Worm (Caenorhabditis elegans) whole organism, L1 larva: ENCODE measurements around the gene F21C10.1.

Experiments used
- C16A3.4 ChIP-seq: fragments of 150-350 bp; optimal IDR thresholded peaks from 2 replicates; lab custom pipeline; 2014; ENCODE audit warnings: missing biosample characterization, missing genetic modification characterization
- F16B12.6 ChIP-seq: fragments of 150-350 bp; optimal IDR thresholded peaks from 2 replicates; lab custom pipeline; 2014; ENCODE audit warnings: missing biosample characterization, missing genetic modification characterization
- Y116A8C.19 ChIP-seq: sonication (generic microtip); optimal IDR thresholded peaks from 2 replicates; lab custom pipeline; 2016; ENCODE audit warnings: missing compliant biosample characterization, missing genetic modification characterization, borderline replicate concordance
- ama-1 ChIP-seq: fragments of 150-350 bp; optimal IDR thresholded peaks from 2 replicates; lab custom pipeline; 2014
- ceh-8 ChIP-seq: fragments of 200-800 bp; sonication (Bioruptor generic); optimal IDR thresholded peaks from 2 replicates; lab custom pipeline; 2018; ENCODE audit warnings: mild to moderate bottlenecking, missing genetic modification characterization, moderate library complexity, missing compliant biosample characterization
- ceh-88 ChIP-seq: fragments of 200-800 bp; sonication (Bioruptor generic); IDR thresholded peaks from 2 replicates; pipeline ENCODE4 v1.3.6; 2022; ENCODE audit warnings: missing genetic modification characterization, missing compliant biosample characterization
- dsc-1 ChIP-seq: sonication (generic microtip); optimal IDR thresholded peaks from 2 replicates; lab custom pipeline; 2016; ENCODE audit warnings: mild to moderate bottlenecking, missing genetic modification characterization, missing compliant biosample characterization
- efl-1 ChIP-seq, 4 experiments: fragments of 150-350 bp; optimal IDR thresholded peaks in 3 of 4; peaks in 1 of 4; 1 replicate in 1 of 4; 2 replicates in 3 of 4; lab custom pipeline; 2014; ENCODE audit warnings: missing biosample characterization in 2 of 4, missing genetic modification characterization in 2 of 4, missing genetic modification reagents in 2 of 4
- egl-13 ChIP-seq: sonication (generic microtip); optimal IDR thresholded peaks from 2 replicates; lab custom pipeline; 2016; ENCODE audit warnings: missing genotype, missing genetic modification reagents, missing genetic modification characterization, missing compliant biosample characterization
- egl-27 ChIP-seq, 2 experiments: fragments of 150-350 bp in 1 of 2; sonication (generic microtip); optimal IDR thresholded peaks; 3 replicates each; lab custom pipeline; 2017 to 2018; ENCODE audit warnings: missing biosample characterization in 2 of 2, missing genetic modification characterization in 2 of 2, missing genetic modification reagents in 2 of 2
- elt-3 ChIP-seq, 6 experiments: fragments of 150-350 bp in 1 of 6; sonication (generic microtip); optimal IDR thresholded peaks; 2 replicates each; lab custom pipeline; 2017 to 2018; ENCODE audit warnings: missing biosample characterization in 6 of 6, missing genetic modification characterization in 6 of 6, inconsistent platforms in 1 of 6
- fkh-4 ChIP-seq: sonication (generic microtip); optimal IDR thresholded peaks from 2 replicates; lab custom pipeline; 2016; ENCODE audit warnings: missing compliant biosample characterization, missing genetic modification characterization, borderline replicate concordance
- fkh-8 ChIP-seq: sonication (generic microtip); optimal IDR thresholded peaks from 2 replicates; lab custom pipeline; 2016; ENCODE audit warnings: mild to moderate bottlenecking, missing genetic modification characterization, missing compliant biosample characterization
- grh-1 ChIP-seq: fragments of 200-800 bp; sonication (Bioruptor generic); IDR thresholded peaks from 2 replicates; pipeline ENCODE4 v1.3.6; 2022; ENCODE audit warnings: missing genetic modification reagents, missing genetic modification characterization, missing compliant biosample characterization
- hpl-2 ChIP-seq: fragments of 150-350 bp; optimal IDR thresholded peaks from 2 replicates; lab custom pipeline; 2014; ENCODE audit warnings: missing biosample characterization, missing genetic modification reagents, missing genetic modification characterization
- irx-1 ChIP-seq: sonication (generic microtip); optimal IDR thresholded peaks from 2 replicates; lab custom pipeline; 2016; ENCODE audit warnings: missing genetic modification characterization, missing compliant biosample characterization
- lin-13 ChIP-seq: fragments of 150-350 bp; optimal IDR thresholded peaks from 2 replicates; lab custom pipeline; 2014; ENCODE audit warnings: missing biosample characterization, missing genetic modification reagents, missing genetic modification characterization
- lin-15B ChIP-seq: fragments of 150-350 bp; sonication (generic microtip); optimal IDR thresholded peaks from 3 replicates; lab custom pipeline; 2014; ENCODE audit warnings: missing biosample characterization, missing genetic modification characterization
- lin-35 ChIP-seq, 2 experiments: fragments of 150-350 bp; optimal IDR thresholded peaks; 2 replicates each; lab custom pipeline; 2014; ENCODE audit warnings: missing biosample characterization in 2 of 2, missing genetic modification characterization in 2 of 2, missing genetic modification reagents in 2 of 2
- lin-39 ChIP-seq: fragments of 150-350 bp; optimal IDR thresholded peaks from 2 replicates; lab custom pipeline; 2014; ENCODE audit warnings: missing biosample characterization, missing genetic modification reagents, missing genetic modification characterization
- lir-3 ChIP-seq: sonication (generic microtip); optimal IDR thresholded peaks from 2 replicates; lab custom pipeline; 2016; ENCODE audit warnings: mild to moderate bottlenecking, missing genetic modification characterization, moderate library complexity, missing compliant biosample characterization; ENCODE audit not compliant: poor library complexity
- mdl-1 ChIP-seq, 2 experiments: fragments of 150-350 bp; optimal IDR thresholded peaks; 2 replicates each; lab custom pipeline; 2014 to 2017; ENCODE audit warnings: missing biosample characterization in 2 of 2, missing genetic modification characterization in 2 of 2, inconsistent platforms in 1 of 2
- mef-2 ChIP-seq: fragments of 150-350 bp; optimal IDR thresholded peaks from 2 replicates; lab custom pipeline; 2014; ENCODE audit warnings: missing biosample characterization, missing genetic modification characterization
- nhr-11 ChIP-seq: fragments of 150-350 bp; optimal IDR thresholded peaks from 2 replicates; lab custom pipeline; 2014; ENCODE audit warnings: missing biosample characterization, missing genetic modification characterization
- nhr-19 ChIP-seq: fragments of 200-800 bp; sonication (Bioruptor generic); conservative IDR thresholded peaks from 2 replicates; pipeline ENCODE4 v1.3.6; 2022; ENCODE audit warnings: missing genetic modification characterization, missing compliant biosample characterization
- nhr-20 ChIP-seq: sonication (generic microtip); optimal IDR thresholded peaks from 2 replicates; lab custom pipeline; 2016; ENCODE audit warnings: mild to moderate bottlenecking, missing genetic modification characterization, missing compliant biosample characterization
- nhr-28 ChIP-seq: fragments of 150-350 bp; optimal IDR thresholded peaks from 2 replicates; lab custom pipeline; 2014; ENCODE audit warnings: missing biosample characterization, missing genetic modification characterization
- nhr-47 ChIP-seq: sonication (generic microtip); optimal IDR thresholded peaks from 2 replicates; lab custom pipeline; 2016; ENCODE audit warnings: mild to moderate bottlenecking, missing genetic modification characterization, moderate library complexity, missing compliant biosample characterization
- nhr-71 ChIP-seq: sonication (generic microtip); optimal IDR thresholded peaks from 2 replicates; lab custom pipeline; 2016; ENCODE audit warnings: mild to moderate bottlenecking, missing genetic modification characterization, moderate library complexity, missing compliant biosample characterization
- nhr-76 ChIP-seq: sonication (generic microtip); optimal IDR thresholded peaks from 2 replicates; lab custom pipeline; 2017; ENCODE audit warnings: missing biosample characterization, missing genetic modification characterization
- nhr-77 ChIP-seq: fragments of 150-350 bp; optimal IDR thresholded peaks from 2 replicates; lab custom pipeline; 2014; ENCODE audit warnings: missing biosample characterization, missing genetic modification characterization
- nhr-90 ChIP-seq: sonication (generic microtip); optimal IDR thresholded peaks from 2 replicates; lab custom pipeline; 2016; ENCODE audit warnings: mild to moderate bottlenecking, missing genetic modification characterization, missing compliant biosample characterization; ENCODE audit not compliant: poor library complexity
- pag-3 ChIP-seq: sonication (generic microtip); optimal IDR thresholded peaks from 2 replicates; lab custom pipeline; 2017; ENCODE audit warnings: missing genetic modification characterization, mild to moderate bottlenecking, missing compliant biosample characterization, antibody characterized with exemption, borderline replicate concordance; ENCODE audit not compliant: insufficient read depth
- pax-3 ChIP-seq: fragments of 200-800 bp; sonication (Bioruptor generic); optimal IDR thresholded peaks from 2 replicates; lab custom pipeline; 2018; ENCODE audit warnings: mild to moderate bottlenecking, missing genetic modification characterization, moderate library complexity, missing compliant biosample characterization
- skn-1 ChIP-seq: fragments of 150-350 bp; optimal IDR thresholded peaks from 2 replicates; lab custom pipeline; 2014; ENCODE audit warnings: missing biosample characterization, missing genetic modification characterization
- sox-4 ChIP-seq: sonication (generic microtip); optimal IDR thresholded peaks from 2 replicates; lab custom pipeline; 2016; ENCODE audit warnings: missing genetic modification characterization, missing compliant biosample characterization
- sptf-1 ChIP-seq: fragments of 150-350 bp; optimal IDR thresholded peaks from 2 replicates; lab custom pipeline; 2014; ENCODE audit warnings: missing biosample characterization, missing genetic modification characterization
- tbx-2 ChIP-seq: sonication (generic microtip); optimal IDR thresholded peaks from 2 replicates; lab custom pipeline; 2016; ENCODE audit warnings: missing genetic modification characterization, missing compliant biosample characterization
- tlp-1 ChIP-seq: fragments of 150-350 bp; optimal IDR thresholded peaks from 2 replicates; lab custom pipeline; 2014; ENCODE audit warnings: missing biosample characterization, missing genetic modification characterization
- unc-62 ChIP-seq: fragments of 150-350 bp; optimal IDR thresholded peaks from 2 replicates; lab custom pipeline; 2014; ENCODE audit warnings: missing biosample characterization, missing genetic modification reagents, missing genetic modification characterization
- unc-98 ChIP-seq: fragments of 200-800 bp; sonication (Bioruptor generic); IDR thresholded peaks from 2 replicates; pipeline ENCODE4 v1.3.6; 2022; ENCODE audit warnings: missing genetic modification characterization, missing compliant biosample characterization
- vab-15 ChIP-seq: sonication (generic microtip); optimal IDR thresholded peaks from 2 replicates; lab custom pipeline; 2017; ENCODE audit warnings: missing genotype, mild to moderate bottlenecking, missing genetic modification characterization, missing compliant biosample characterization
- zag-1 ChIP-seq: fragments of 150-350 bp; optimal IDR thresholded peaks from 2 replicates; lab custom pipeline; 2014; ENCODE audit warnings: missing biosample characterization, missing genetic modification characterization
- zip-4 ChIP-seq: fragments of 200-800 bp; sonication (Bioruptor generic); optimal IDR thresholded peaks from 2 replicates; lab custom pipeline; 2018; ENCODE audit warnings: mild to moderate bottlenecking, missing genetic modification characterization, moderate library complexity, missing compliant biosample characterization
- ztf-11 ChIP-seq, 2 experiments: sonication (generic microtip); optimal IDR thresholded peaks; 2 replicates each; lab custom pipeline; 2016 to 2017; ENCODE audit warnings: missing genetic modification characterization in 2 of 2, missing biosample characterization in 1 of 2, missing compliant biosample characterization in 1 of 2
- ztf-4 ChIP-seq: fragments of 150-350 bp; optimal IDR thresholded peaks from 2 replicates; lab custom pipeline; 2014; ENCODE audit warnings: missing biosample characterization, missing genetic modification characterization

Gene F21C10.1

DNA sequence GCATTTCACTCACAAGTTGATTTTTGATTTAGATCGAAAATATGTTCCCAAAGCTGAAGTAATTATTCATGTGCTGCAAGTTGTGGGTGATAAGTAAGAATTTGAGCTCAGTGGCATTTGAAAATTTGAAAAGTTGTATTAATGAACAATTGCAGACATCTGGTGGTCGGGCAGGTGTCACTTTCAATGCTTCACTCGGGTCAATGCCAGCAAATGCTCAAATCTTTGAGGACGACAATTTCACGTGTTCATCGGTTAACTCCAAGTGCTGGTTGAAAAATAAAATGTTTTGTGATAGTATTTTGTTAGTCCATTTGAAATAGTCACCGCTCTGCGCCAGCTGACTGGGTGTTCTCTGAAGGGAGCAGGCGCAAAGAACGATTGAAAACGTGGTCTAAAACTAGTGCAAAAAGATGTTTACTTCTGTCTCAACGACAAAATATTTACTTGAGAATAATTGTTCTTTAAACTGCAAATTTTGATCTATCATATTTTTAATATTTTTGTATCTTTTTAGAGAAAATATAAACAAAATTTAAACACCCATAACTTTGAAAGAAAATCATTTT, 38.0 kb upstream of the F21C10.1 start (continued):
- TF ChIP-seq mef-2 (tag; lab: Kevin White, UChicago) (peak; percentile 11), hpl-2 (GFP tag; lab: Kevin White, UChicago) (no peak), lir-3 (tag; lab: Kevin White, UChicago) (peak; percentile 59), nhr-71 (tag; lab: Kevin White, UChicago) (peak; percentile 93), zip-4 (GFP tag; lab: Kevin White, UChicago) (no peak), pag-3 (tag; lab: Kevin White, UChicago) (peak; percentile 47), ztf-11 (tag; optimal IDR thresholded peaks at IDR 0.05; lab: Kevin White, UChicago) (peak in 1 of 2 experiments; percentile 10), unc-98 (GFP tag; lab: Robert Waterston, UW) (no peak), fkh-4 (no peak), egl-13 (tag; lab: Kevin White, UChicago) (peak; percentile 29), ceh-8 (GFP tag; lab: Kevin White, UChicago) (no peak), nhr-19 (GFP tag; lab: Robert Waterston, UW) (peak; percentile 100), ama-1 (lab: Kevin White, UChicago) (peak; percentile 26), sox-4 (tag; lab: Kevin White, UChicago) (no peak), ceh-88 (GFP tag; lab: Robert Waterston, UW) (peak; percentile 50; the same call in 1 of the 2 replicates), nhr-47 (tag; lab: Kevin White, UChicago) (peak; percentile 67), elt-3 (tag; optimal IDR thresholded peaks at IDR 0.05; lab: Kevin White, UChicago) (peak in 2 of 6 experiments; percentile 40 to 44), F16B12.6 (no peak), ztf-4 (no peak), dsc-1 (tag; lab: Kevin White, UChicago) (no peak), nhr-90 (tag; lab: Kevin White, UChicago) (peak; percentile 78), grh-1 (GFP tag; lab: Robert Waterston, UW) (peak; percentile 52), fkh-8 (tag; lab: Kevin White, UChicago) (peak; percentile 56), tbx-2 (tag; lab: Kevin White, UChicago) (peak; percentile 77), nhr-11 (tag; lab: Kevin White, UChicago) (no peak), zag-1 (tag; lab: Kevin White, UChicago) (no peak), nhr-20 (tag; lab: Kevin White, UChicago) (peak; percentile 96), pax-3 (tag; lab: Kevin White, UChicago) (peak; percentile 28), vab-15 (tag; lab: Kevin White, UChicago) (no peak), C16A3.4 (tag; lab: Kevin White, UChicago) (peak; percentile 54), unc-62 (GFP tag; lab: Kevin White, UChicago) (no peak), tlp-1 (no peak)

DNA sequence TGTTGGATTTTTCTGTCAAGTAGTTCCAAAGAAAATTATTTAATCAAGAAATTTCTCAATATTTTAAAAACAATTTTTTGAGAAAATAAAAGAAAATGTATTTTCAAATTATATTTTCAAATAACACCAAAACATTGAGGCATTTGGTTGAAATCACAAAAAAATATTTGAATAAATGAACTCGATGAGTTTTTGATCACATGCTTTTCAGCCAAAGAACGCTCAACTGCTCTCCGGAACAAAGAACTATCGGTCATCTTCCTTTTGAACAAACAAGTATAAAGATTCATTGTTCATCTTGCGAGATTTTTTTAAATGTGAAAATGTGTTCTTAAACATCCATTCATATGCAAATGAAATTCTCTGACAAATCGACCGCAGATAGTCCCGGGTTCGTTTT, 37.2 kb upstream of the F21C10.1 start:
- TF ChIP-seq lin-15B (tag; lab: Kevin White, UChicago): no peak
- TF ChIP-seq nhr-90 (tag; lab: Kevin White, UChicago): no peak
- TF ChIP-seq irx-1 (tag; lab: Kevin White, UChicago): no peak
- no peak for TF ChIP-seq lin-13 (GFP tag; lab: Kevin White, UChicago)
- no peak for TF ChIP-seq zag-1 (tag; lab: Kevin White, UChicago)
- TF ChIP-seq egl-27 (tag; optimal IDR thresholded peaks at IDR 0.05; lab: Kevin White, UChicago): no peak
- peak; percentile 80 for TF ChIP-seq nhr-19 (GFP tag; lab: Robert Waterston, UW)
- TF ChIP-seq mef-2 (tag; lab: Kevin White, UChicago): no peak
- TF ChIP-seq sox-4 (tag; lab: Kevin White, UChicago): no peak
- no peak for TF ChIP-seq C16A3.4 (tag; lab: Kevin White, UChicago)
- TF ChIP-seq lin-35 (GFP tag; optimal IDR thresholded peaks at IDR 0.05; lab: Kevin White, UChicago): peak in 1 of 2 experiments; percentile 14
- TF ChIP-seq sptf-1 (tag; lab: Kevin White, UChicago): no peak
- peak; percentile 20 for TF ChIP-seq skn-1 (tag; lab: Kevin White, UChicago)
- TF ChIP-seq mdl-1 (tag; optimal IDR thresholded peaks at IDR 0.05; lab: Kevin White, UChicago): no peak
- TF ChIP-seq nhr-28 (tag; lab: Kevin White, UChicago): no peak
- TF ChIP-seq lin-39 (tag; lab: Kevin White, UChicago): no peak
- TF ChIP-seq vab-15 (tag; lab: Kevin White, UChicago): no peak
- TF ChIP-seq efl-1 (optimal IDR thresholded peaks at IDR 0.05; lab: Kevin White, UChicago): no peak
- TF ChIP-seq efl-1 (GFP tag; optimal IDR thresholded peaks at IDR 0.05 in 1 of 2; lab: Kevin White, UChicago): no peak
- TF ChIP-seq nhr-71 (tag; lab: Kevin White, UChicago): no peak
- no peak for TF ChIP-seq elt-3 (tag; optimal IDR thresholded peaks at IDR 0.05; lab: Kevin White, UChicago)
- no peak for TF ChIP-seq lir-3 (tag; lab: Kevin White, UChicago)
- TF ChIP-seq nhr-77 (tag; lab: Kevin White, UChicago): no peak
- TF ChIP-seq egl-13 (tag; lab: Kevin White, UChicago): no peak
- no peak for TF ChIP-seq Y116A8C.19 (tag; lab: Kevin White, UChicago)
- TF ChIP-seq nhr-76: no peak
- no peak for TF ChIP-seq ceh-8 (GFP tag; lab: Kevin White, UChicago)
